Fruit fly (Drosophila melanogaster) whole organism, embryonic: ENCODE measurements around the gene CG31223.

Experiments used
- ATbp ChIP-seq: fragments of 200-800 bp; sonication (Bioruptor generic); optimal IDR thresholded peaks from 2 replicates; lab custom pipeline; 2017; ENCODE audit warnings: missing biosample characterization, mild to moderate bottlenecking, missing genetic modification characterization, missing genetic modification reagents
- Aef1 ChIP-seq: fragments of 200-800 bp; sonication (Bioruptor generic); IDR thresholded peaks from 3 replicates; pipeline ENCODE4 v1.3.6; 2022; ENCODE audit warnings: missing biosample characterization, missing genetic modification characterization
- Atf6 ChIP-seq: fragments of 200-800 bp; sonication (Bioruptor generic); IDR thresholded peaks from 2 replicates; pipeline ENCODE4 v1.3.6; 2022; ENCODE audit warnings: missing biosample characterization, missing genetic modification characterization
- C15 ChIP-seq: fragments of 200-800 bp; sonication (Bioruptor generic); IDR thresholded peaks from 3 replicates; pipeline ENCODE4 v1.3.6; 2022; ENCODE audit warnings: missing biosample characterization, missing genetic modification characterization
- CG11247 ChIP-seq: fragments of 200-800 bp; sonication (Bioruptor generic); IDR thresholded peaks from 2 replicates; pipeline ENCODE4 v1.3.6; 2022; ENCODE audit warnings: missing biosample characterization, missing genetic modification characterization
- CG11456 ChIP-seq: fragments of 200-800 bp; sonication (Bioruptor generic); IDR thresholded peaks from 3 replicates; pipeline ENCODE4 v1.3.6; 2022; ENCODE audit warnings: missing biosample characterization, missing genetic modification characterization
- CG12769 ChIP-seq: fragments of 200-800 bp; sonication (Bioruptor generic); optimal IDR thresholded peaks from 2 replicates; lab custom pipeline; 2019; ENCODE audit warnings: missing biosample characterization, mild to moderate bottlenecking, missing genetic modification characterization, moderate library complexity
- CG13894 ChIP-seq: fragments of 200-800 bp; sonication (Bioruptor generic); optimal IDR thresholded peaks from 3 replicates; lab custom pipeline; 2018; ENCODE audit warnings: missing biosample characterization, mild to moderate bottlenecking, missing genetic modification characterization, moderate library complexity
- CG14710 ChIP-seq: fragments of 200-800 bp; sonication (Bioruptor generic); optimal IDR thresholded peaks from 3 replicates; lab custom pipeline; 2019; ENCODE audit warnings: missing biosample characterization, mild to moderate bottlenecking, missing genetic modification characterization, moderate library complexity
- CG14965 ChIP-seq: fragments of 200-800 bp; sonication (Bioruptor generic); optimal IDR thresholded peaks from 2 replicates; lab custom pipeline; 2016; ENCODE audit warnings: missing biosample characterization, missing genetic modification characterization, borderline replicate concordance
- CG1529 ChIP-seq: fragments of 200-800 bp; sonication (Bioruptor generic); optimal IDR thresholded peaks from 3 replicates; lab custom pipeline; 2018; ENCODE audit warnings: missing biosample characterization, missing genetic modification characterization
- CG17186 ChIP-seq: fragments of 200-800 bp; sonication (Bioruptor generic); optimal IDR thresholded peaks from 3 replicates; lab custom pipeline; 2017; ENCODE audit warnings: missing biosample characterization, missing genetic modification reagents, missing genetic modification characterization
- CG17912 ChIP-seq: fragments of 200-800 bp; sonication (Bioruptor generic); optimal IDR thresholded peaks from 2 replicates; lab custom pipeline; 2018; ENCODE audit warnings: missing biosample characterization, mild to moderate bottlenecking, missing genetic modification characterization
- CG18599 ChIP-seq: fragments of 200-800 bp; sonication (Bioruptor generic); optimal IDR thresholded peaks from 3 replicates; lab custom pipeline; 2017; ENCODE audit warnings: missing biosample characterization, missing genetic modification characterization, mild to moderate bottlenecking, moderate library complexity, missing genetic modification reagents
- CG2678 ChIP-seq: fragments of 200-800 bp; sonication (Bioruptor generic); optimal IDR thresholded peaks from 3 replicates; lab custom pipeline; 2019; ENCODE audit warnings: missing biosample characterization, mild to moderate bottlenecking, missing genetic modification characterization, moderate library complexity
- CG32772 ChIP-seq: fragments of 200-800 bp; sonication (Bioruptor generic); IDR thresholded peaks from 2 replicates; pipeline ENCODE4 v1.3.6; 2022; ENCODE audit warnings: missing biosample characterization, missing genetic modification characterization
- CG34224 ChIP-seq: fragments of 200-800 bp; sonication (Bioruptor generic); IDR thresholded peaks from 3 replicates; pipeline ENCODE4 v1.3.6; 2022; ENCODE audit warnings: missing biosample characterization, missing genetic modification characterization; ENCODE audit not compliant: partially characterized antibody
- CG34422 ChIP-seq: fragments of 200-800 bp; sonication (Bioruptor generic); IDR thresholded peaks from 3 replicates; pipeline ENCODE4 v1.3.6; 2022; ENCODE audit warnings: missing biosample characterization, missing genetic modification characterization
- CG6254 ChIP-seq: fragments of 200-800 bp; sonication (Bioruptor generic); optimal IDR thresholded peaks from 3 replicates; lab custom pipeline; 2017; ENCODE audit warnings: mild to moderate bottlenecking, missing biosample characterization, missing genetic modification reagents, missing genetic modification characterization
- CG6654 ChIP-seq: fragments of 200-800 bp; sonication (Bioruptor generic); optimal IDR thresholded peaks from 2 replicates; lab custom pipeline; 2017; ENCODE audit warnings: missing biosample characterization, mild to moderate bottlenecking, missing genetic modification characterization
- CG6683 ChIP-seq: fragments of 200-800 bp; sonication (Bioruptor generic); optimal IDR thresholded peaks from 2 replicates; lab custom pipeline; 2017; ENCODE audit warnings: missing biosample characterization, mild to moderate bottlenecking, missing genetic modification characterization, missing genetic modification reagents
- CG8281 ChIP-seq: fragments of 200-800 bp; sonication (Bioruptor generic); optimal IDR thresholded peaks from 2 replicates; lab custom pipeline; 2018; ENCODE audit warnings: missing biosample characterization, mild to moderate bottlenecking, missing genetic modification characterization, moderate library complexity
- CHES-1-like ChIP-seq: fragments of 200-800 bp; sonication (Bioruptor generic); optimal IDR thresholded peaks from 2 replicates; lab custom pipeline; 2016; ENCODE audit warnings: missing biosample characterization, missing genetic modification characterization
- Dbx ChIP-seq: fragments of 200-800 bp; sonication (Bioruptor generic); IDR thresholded peaks from 3 replicates; pipeline ENCODE4 v1.3.6; 2022; ENCODE audit warnings: missing biosample characterization, missing genetic modification characterization
- Dll ChIP-seq: fragments of 200-800 bp; sonication (Bioruptor generic); IDR thresholded peaks from 4 replicates; pipeline ENCODE4 v1.3.6; 2022; ENCODE audit warnings: missing biosample characterization, missing genetic modification characterization; ENCODE audit not compliant: partially characterized antibody
- Eip74EF ChIP-seq, 2 experiments: fragments of 200-800 bp in 1 of 2; fragments of >200 bp in 1 of 2; sonication (Bioruptor generic) in 1 of 2; optimal IDR thresholded peaks; 2 replicates each; lab custom pipeline; 2017 to 2019; ENCODE audit warnings: missing biosample characterization in 2 of 2, missing genetic modification characterization in 2 of 2, mild to moderate bottlenecking in 1 of 2, moderate library complexity in 1 of 2
- Ets65A ChIP-seq: fragments of 200-800 bp; sonication (Bioruptor generic); peaks from one replicate; lab custom pipeline; 2016; ENCODE audit warnings: missing biosample characterization, missing genetic modification characterization
- GATAe ChIP-seq: fragments of 200-800 bp; sonication (Bioruptor generic); conservative IDR thresholded peaks from 2 replicates; pipeline ENCODE4 v1.3.6; 2022; ENCODE audit warnings: missing biosample characterization, missing genetic modification characterization
- Hr3 ChIP-seq: fragments of 200-800 bp; sonication (Bioruptor generic); optimal IDR thresholded peaks from 3 replicates; lab custom pipeline; 2016; ENCODE audit warnings: missing biosample characterization, missing genetic modification characterization
- Nf-YB ChIP-seq: fragments of 200-800 bp; sonication (Bioruptor generic); optimal IDR thresholded peaks from 3 replicates; lab custom pipeline; 2019; ENCODE audit warnings: missing biosample characterization, mild to moderate bottlenecking, missing genetic modification characterization, moderate library complexity
- Six4 ChIP-seq: fragments of 200-800 bp; sonication (Bioruptor generic); optimal IDR thresholded peaks from 2 replicates; lab custom pipeline; 2016; ENCODE audit warnings: missing biosample characterization, missing genetic modification characterization
- bsh ChIP-seq, 2 experiments: fragments of 200-800 bp; sonication (Bioruptor generic); optimal IDR thresholded peaks; 2 replicates each; lab custom pipeline; 2017 to 2018; ENCODE audit warnings: mild to moderate bottlenecking in 2 of 2, missing biosample characterization in 2 of 2, missing genetic modification characterization in 2 of 2, moderate library complexity in 1 of 2
- corto ChIP-seq: fragments of 200-800 bp; sonication (Bioruptor generic); optimal IDR thresholded peaks from 2 replicates; lab custom pipeline; 2016; ENCODE audit warnings: missing biosample characterization, mild to moderate bottlenecking, missing genetic modification characterization, moderate library complexity
- dati ChIP-seq: fragments of 200-800 bp; sonication (Bioruptor generic); IDR thresholded peaks from 2 replicates; pipeline ENCODE4 v1.3.6; 2022; ENCODE audit warnings: missing biosample characterization, missing genetic modification characterization
- esg ChIP-seq: fragments of 200-800 bp; sonication (Bioruptor generic); conservative IDR thresholded peaks from 2 replicates; pipeline ENCODE4 v1.3.6; 2022; ENCODE audit warnings: missing biosample characterization, missing genetic modification characterization
- grau ChIP-seq: fragments of 200-800 bp; optimal IDR thresholded peaks from 3 replicates; lab custom pipeline; 2019; ENCODE audit warnings: missing biosample characterization, mild to moderate bottlenecking, missing genetic modification characterization, moderate library complexity
- h ChIP-seq: fragments of >200 bp; optimal IDR thresholded peaks from 2 replicates; lab custom pipeline; 2017
- hkb ChIP-seq, 2 experiments: fragments of 200-800 bp in 1 of 2; fragments of >200 bp in 1 of 2; sonication (Bioruptor generic) in 1 of 2; IDR thresholded peaks in 1 of 2; optimal IDR thresholded peaks in 1 of 2; 2 replicates each; pipeline versions ENCODE4 v1.3.6 to Lab custom; 2017 to 2022; ENCODE audit warnings: missing biosample characterization in 1 of 2, missing genetic modification characterization in 1 of 2
- nau ChIP-seq: fragments of 200-800 bp; sonication (Bioruptor generic); optimal IDR thresholded peaks from 3 replicates; lab custom pipeline; 2017; ENCODE audit warnings: missing biosample characterization, mild to moderate bottlenecking, missing genetic modification characterization, missing genetic modification reagents
- pan ChIP-seq, 4 experiments: fragments of >200 bp in 3 of 4; fragments of 200-800 bp in 1 of 4; sonication (Bioruptor generic) in 1 of 4; optimal IDR thresholded peaks in 3 of 4; IDR thresholded peaks in 1 of 4; 2 replicates each; pipeline versions ENCODE4 v1.3.6 to Lab custom; 2017 to 2022; ENCODE audit warnings: missing biosample characterization in 2 of 4, missing genetic modification characterization in 2 of 4, mixed read lengths in 1 of 4
- pb ChIP-seq: fragments of 200-800 bp; sonication (Bioruptor generic); optimal IDR thresholded peaks from 3 replicates; lab custom pipeline; 2016; ENCODE audit warnings: missing biosample characterization, missing genetic modification characterization
- sim ChIP-seq: fragments of 200-800 bp; sonication (Bioruptor generic); IDR thresholded peaks from 2 replicates; pipeline ENCODE4 v1.3.6; 2022; ENCODE audit warnings: missing biosample characterization, missing genetic modification characterization
- slp2 ChIP-seq: fragments of 200-800 bp; sonication (Bioruptor generic); optimal IDR thresholded peaks from 2 replicates; lab custom pipeline; 2016; ENCODE audit warnings: missing biosample characterization, missing genetic modification characterization
- stwl ChIP-seq: fragments of 200-800 bp; sonication (Bioruptor generic); optimal IDR thresholded peaks from 3 replicates; lab custom pipeline; 2018; ENCODE audit warnings: missing biosample characterization, mild to moderate bottlenecking, missing genetic modification characterization, moderate library complexity
- tap ChIP-seq: fragments of 200-800 bp; optimal IDR thresholded peaks from 3 replicates; lab custom pipeline; 2019; ENCODE audit warnings: missing biosample characterization, mild to moderate bottlenecking, missing genetic modification characterization, moderate library complexity
- ttk ChIP-seq: fragments of 200-800 bp; sonication (Bioruptor generic); IDR thresholded peaks from 2 replicates; pipeline ENCODE4 v2.1.2; 2022; ENCODE audit warnings: missing biosample characterization, missing genetic modification characterization
- tup ChIP-seq: fragments of 200-800 bp; sonication (Bioruptor generic); optimal IDR thresholded peaks from 2 replicates; lab custom pipeline; 2016; ENCODE audit warnings: missing biosample characterization, mild to moderate bottlenecking, missing genetic modification characterization, moderate library complexity
- zfh2 ChIP-seq: fragments of 200-800 bp; sonication (Bioruptor generic); optimal IDR thresholded peaks from 2 replicates; lab custom pipeline; 2016; ENCODE audit warnings: missing biosample characterization, missing genetic modification characterization

CG31223 gene

DNA sequence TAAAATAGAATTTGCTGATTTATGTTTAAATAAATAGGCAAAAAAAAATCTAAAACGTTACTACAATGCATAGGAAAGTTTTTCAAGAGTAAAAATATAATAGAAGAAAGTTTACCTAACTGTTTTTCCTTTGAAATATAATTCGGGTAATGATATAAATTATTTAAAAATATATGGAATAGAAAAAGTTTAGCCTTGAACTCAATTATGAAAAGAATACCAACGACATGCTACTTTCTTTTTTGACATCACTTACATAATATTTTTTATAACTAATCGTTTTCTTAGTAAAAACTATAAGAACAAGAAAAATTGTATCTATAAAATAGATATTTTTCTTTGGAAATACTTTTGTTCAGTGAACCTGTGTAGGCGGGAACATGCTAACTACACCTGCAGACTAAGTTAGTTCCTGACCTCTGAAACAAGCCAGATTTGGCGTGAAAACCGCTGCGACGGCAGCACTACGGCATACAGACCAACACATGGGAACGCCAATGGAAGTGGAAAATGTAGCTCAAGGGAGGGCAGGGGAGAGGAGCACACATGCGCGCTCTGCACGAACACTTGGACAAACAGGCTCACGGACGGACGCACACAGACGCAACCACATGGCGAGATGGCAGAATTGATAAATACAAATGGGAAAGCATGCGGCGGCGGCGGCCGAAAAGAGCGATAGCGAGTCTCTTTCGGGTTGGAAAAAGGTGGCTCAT is 1.4 kb upstream of the CG31223 start (continued):
- no peak for TF ChIP-seq bsh (GFP tag; optimal IDR thresholded peaks at IDR 0.05; lab: Kevin White, UChicago)
- TF ChIP-seq grau (tag; lab: Kevin White, UChicago): peak; percentile 28
- no peak for TF ChIP-seq slp2 (GFP tag; lab: Kevin White, UChicago)
- no peak for TF ChIP-seq tup
- no peak for TF ChIP-seq CG14965 (GFP tag; lab: Kevin White, UChicago)
- TF ChIP-seq CG1529 (GFP tag; lab: Kevin White, UChicago): no peak
- no peak for TF ChIP-seq corto (GFP tag; lab: Kevin White, UChicago)
- TF ChIP-seq CG11247 (GFP tag; lab: Robert Waterston, UW): no peak
- peak; percentile 38 for TF ChIP-seq Hr3 (GFP tag; lab: Kevin White, UChicago)
- TF ChIP-seq Eip74EF (GFP tag; optimal IDR thresholded peaks at IDR 0.05; lab: Kevin White, UChicago): no peak
- no peak for TF ChIP-seq ttk (GFP tag; lab: Robert Waterston, UW)
- no peak for TF ChIP-seq ATbp
- TF ChIP-seq CG34224 (GFP tag; lab: Robert Waterston, UW): no peak
- TF ChIP-seq CG12769 (tag; lab: Kevin White, UChicago): peak; percentile 95
- peak; percentile 60 for TF ChIP-seq CG13894 (tag; lab: Kevin White, UChicago)
- no peak for TF ChIP-seq dati
- no peak for TF ChIP-seq C15 (GFP tag; lab: Robert Waterston, UW)
- no peak for TF ChIP-seq Dll (GFP tag; lab: Robert Waterston, UW)
- no peak for TF ChIP-seq CG11456 (GFP tag; lab: Robert Waterston, UW)
- TF ChIP-seq stwl (tag; lab: Kevin White, UChicago): no peak
- TF ChIP-seq pb (GFP tag; lab: Kevin White, UChicago): no peak
- no peak for TF ChIP-seq CG32772
- peak; percentile 63 for TF ChIP-seq CG2678 (tag; lab: Kevin White, UChicago)
- TF ChIP-seq CG14710 (tag; lab: Kevin White, UChicago): peak; percentile 18
- TF ChIP-seq Nf-YB: no peak
- peak; percentile 27 for TF ChIP-seq esg
- no peak for TF ChIP-seq hkb (optimal IDR thresholded peaks at IDR 0.05; lab: Kevin White, UChicago)
- TF ChIP-seq hkb (GFP tag; IDR thresholded peaks at IDR 0.05; lab: Robert Waterston, UW): peak; percentile 25; the same call in 1 of the 2 replicates
- TF ChIP-seq pan (optimal IDR thresholded peaks at IDR 0.05; lab: Kevin White, UChicago): no peak
- TF ChIP-seq pan (GFP tag; optimal IDR thresholded peaks at IDR 0.05 in 1 of 2, IDR thresholded peaks at IDR 0.05 in 1 of 2): peak in 1 of 2 experiments; percentile 73
- no peak for TF ChIP-seq h
- TF ChIP-seq CG34422 (GFP tag; lab: Robert Waterston, UW): peak; percentile 70; the same call in 2 of the 3 replicates
- TF ChIP-seq CG8281: no peak
- no peak for TF ChIP-seq CG6683 (GFP tag; lab: Kevin White, UChicago)
- TF ChIP-seq GATAe (GFP tag; lab: Robert Waterston, UW): no peak
- peak; percentile 45 for TF ChIP-seq CG18599 (GFP tag; lab: Kevin White, UChicago)
- TF ChIP-seq CG17912: no peak
- no peak for TF ChIP-seq Ets65A (GFP tag; lab: Kevin White, UChicago)
- no peak for TF ChIP-seq nau (GFP tag; lab: Kevin White, UChicago)
- peak; percentile 13; the same call in 2 of the 3 replicates for TF ChIP-seq Dbx (GFP tag; lab: Robert Waterston, UW)
- TF ChIP-seq Aef1: no peak
- TF ChIP-seq tap (tag; lab: Kevin White, UChicago): no peak
- no peak for TF ChIP-seq CG17186
- TF ChIP-seq zfh2 (GFP tag; lab: Kevin White, UChicago): no peak
- TF ChIP-seq CG6254: no peak
- no peak for TF ChIP-seq sim (GFP tag; lab: Robert Waterston, UW)
- TF ChIP-seq CHES-1-like (GFP tag; lab: Kevin White, UChicago): no peak
- peak; percentile 30; the same call in 1 of the 2 replicates for TF ChIP-seq Atf6 (GFP tag; lab: Robert Waterston, UW)
- no peak for TF ChIP-seq Six4 (GFP tag; lab: Kevin White, UChicago)
- TF ChIP-seq CG6654: no peak
